Worm (Caenorhabditis elegans) whole organism, L1 larva: ENCODE data around the gene srxa-2.

Experiments
- aly-2 ChIP-seq: fragments of 150-350 bp; optimal IDR thresholded peaks from 2 replicates; lab custom pipeline; 2014; ENCODE audit warnings: missing biosample characterization, missing genetic modification characterization
- ama-1 ChIP-seq: fragments of 150-350 bp; optimal IDR thresholded peaks from 2 replicates; lab custom pipeline; 2014
- elt-2 ChIP-seq: sonication (generic microtip); optimal IDR thresholded peaks from 2 replicates; lab custom pipeline; 2016; ENCODE audit warnings: missing genetic modification characterization, mild to moderate bottlenecking, inconsistent platforms, missing compliant biosample characterization, missing genetic modification reagents
- mab-9 ChIP-seq: fragments of 200-800 bp; sonication (Bioruptor generic); IDR thresholded peaks from 2 replicates; pipeline ENCODE4 v1.3.6; 2022; ENCODE audit warnings: missing genetic modification reagents, missing genetic modification characterization, missing compliant biosample characterization
- mdl-1 ChIP-seq, 2 experiments: fragments of 150-350 bp; optimal IDR thresholded peaks; 2 replicates each; lab custom pipeline; 2014 to 2017; ENCODE audit warnings: missing biosample characterization in 2 of 2, missing genetic modification characterization in 2 of 2, inconsistent platforms in 1 of 2
- nhr-12 ChIP-seq: sonication (generic microtip); optimal IDR thresholded peaks from 2 replicates; lab custom pipeline; 2017; ENCODE audit warnings: missing biosample characterization, missing genetic modification characterization
- nhr-28 ChIP-seq: fragments of 150-350 bp; optimal IDR thresholded peaks from 2 replicates; lab custom pipeline; 2014; ENCODE audit warnings: missing biosample characterization, missing genetic modification characterization
- pqm-1 ChIP-seq: sonication (generic microtip); optimal IDR thresholded peaks from 3 replicates; lab custom pipeline; 2017; ENCODE audit warnings: missing biosample characterization, missing genetic modification characterization
- sptf-1 ChIP-seq: fragments of 150-350 bp; optimal IDR thresholded peaks from 2 replicates; lab custom pipeline; 2014; ENCODE audit warnings: missing biosample characterization, missing genetic modification characterization
- unc-130 ChIP-seq: fragments of 150-350 bp; optimal IDR thresholded peaks from 2 replicates; lab custom pipeline; 2017; ENCODE audit warnings: missing biosample characterization, missing genetic modification characterization, inconsistent platforms
- xbp-1 ChIP-seq: sonication (generic microtip); optimal IDR thresholded peaks from 2 replicates; lab custom pipeline; 2016; ENCODE audit warnings: missing genetic modification characterization, missing compliant biosample characterization
- ztf-11 ChIP-seq, 2 experiments: sonication (generic microtip); optimal IDR thresholded peaks; 2 replicates each; lab custom pipeline; 2016 to 2017; ENCODE audit warnings: missing genetic modification characterization in 2 of 2, missing biosample characterization in 1 of 2, missing compliant biosample characterization in 1 of 2

DNA sequence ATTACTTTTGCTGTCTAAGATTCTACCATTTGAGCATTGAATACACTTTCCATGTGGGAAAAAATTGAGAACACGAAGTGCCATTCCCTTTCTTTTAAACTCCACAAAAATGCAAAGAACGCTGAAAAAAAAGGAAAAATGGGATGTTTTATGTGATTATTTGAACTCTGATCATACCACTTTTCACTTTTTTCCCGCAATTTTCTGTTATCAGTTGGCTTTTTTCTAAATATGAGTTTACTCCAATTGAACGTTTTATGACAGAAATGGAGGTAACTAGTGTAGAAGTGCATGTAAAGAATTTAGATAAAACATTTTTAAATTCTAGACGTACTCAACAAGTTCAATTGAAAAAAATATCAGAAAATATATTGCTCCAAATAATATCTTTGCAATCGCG lies 18.2 kb downstream of the srxa-2 start:
- TF ChIP-seq nhr-28 (tag; lab: Kevin White, UChicago) (no peak), pqm-1 (tag; lab: Kevin White, UChicago) (no peak), ama-1 (lab: Kevin White, UChicago) (no peak), nhr-12 (tag; lab: Kevin White, UChicago) (no peak), mab-9 (GFP tag; lab: Robert Waterston, UW) (no peak), mdl-1 (tag; optimal IDR thresholded peaks at IDR 0.05; lab: Kevin White, UChicago) (no peak), xbp-1 (tag; lab: Kevin White, UChicago) (no peak), ztf-11 (tag; optimal IDR thresholded peaks at IDR 0.05; lab: Kevin White, UChicago) (no peak), unc-130 (tag; lab: Kevin White, UChicago) (no peak), aly-2 (tag; lab: Kevin White, UChicago) (no peak), sptf-1 (no peak), elt-2 (tag; lab: Kevin White, UChicago) (no peak)
